Worm (Caenorhabditis elegans) whole organism, late embryonic: ENCODE results near the gene R09E10.6.

Experiments used
- C08G9.2 ChIP-seq: sonication (generic microtip); optimal IDR thresholded peaks from 2 replicates; lab custom pipeline; 2016; ENCODE audit warnings: mild to moderate bottlenecking, missing genetic modification characterization, moderate library complexity, missing compliant biosample characterization
- F13H6.1 ChIP-seq: sonication (generic microtip); optimal IDR thresholded peaks from 2 replicates; lab custom pipeline; 2016; ENCODE audit warnings: missing genetic modification characterization, missing compliant biosample characterization
- K02D7.2 ChIP-seq: sonication (generic microtip); optimal IDR thresholded peaks from 2 replicates; lab custom pipeline; 2017; ENCODE audit warnings: mild to moderate bottlenecking, missing genetic modification characterization, missing compliant biosample characterization
- T23F11.4 ChIP-seq: fragments of 200-800 bp; sonication (Bioruptor generic); optimal IDR thresholded peaks from 2 replicates; lab custom pipeline; 2018; ENCODE audit warnings: mild to moderate bottlenecking, missing genetic modification characterization, missing compliant biosample characterization
- Y22D7AL.16 ChIP-seq: sonication (generic microtip); optimal IDR thresholded peaks from 2 replicates; lab custom pipeline; 2016; ENCODE audit warnings: missing genetic modification characterization, missing compliant biosample characterization
- ama-1 ChIP-seq: fragments of 150-350 bp; optimal IDR thresholded peaks from 2 replicates; lab custom pipeline; 2014
- ceh-14 ChIP-seq: sonication (generic microtip); optimal IDR thresholded peaks from 2 replicates; lab custom pipeline; 2016; ENCODE audit warnings: missing genotype, missing genetic modification characterization, missing compliant biosample characterization
- ceh-18 ChIP-seq: sonication (generic microtip); optimal IDR thresholded peaks from 2 replicates; lab custom pipeline; 2016; ENCODE audit warnings: missing genetic modification characterization, missing compliant biosample characterization
- ceh-22 ChIP-seq: sonication (generic microtip); optimal IDR thresholded peaks from 2 replicates; lab custom pipeline; 2017; ENCODE audit warnings: missing biosample characterization, missing genetic modification characterization
- ceh-31 ChIP-seq: sonication (generic microtip); optimal IDR thresholded peaks from 2 replicates; lab custom pipeline; 2016; ENCODE audit warnings: missing genetic modification characterization, missing compliant biosample characterization
- ceh-34 ChIP-seq: sonication (generic microtip); optimal IDR thresholded peaks from 2 replicates; lab custom pipeline; 2016; ENCODE audit warnings: mild to moderate bottlenecking, missing genetic modification characterization, missing compliant biosample characterization
- ceh-48 ChIP-seq: sonication (generic microtip); optimal IDR thresholded peaks from 2 replicates; lab custom pipeline; 2016; ENCODE audit warnings: missing genetic modification characterization, inconsistent platforms, missing compliant biosample characterization
- ceh-6 ChIP-seq: fragments of 200-800 bp; sonication (Bioruptor generic); optimal IDR thresholded peaks from 2 replicates; lab custom pipeline; 2018; ENCODE audit warnings: mild to moderate bottlenecking, missing genetic modification characterization, missing compliant biosample characterization
- dve-1 ChIP-seq: sonication (generic microtip); optimal IDR thresholded peaks from 2 replicates; lab custom pipeline; 2017; ENCODE audit warnings: antibody characterized with exemption, mild to moderate bottlenecking, missing genetic modification characterization, missing compliant biosample characterization
- elt-2 ChIP-seq: sonication (generic microtip); optimal IDR thresholded peaks from 2 replicates; lab custom pipeline; 2016; ENCODE audit warnings: missing genetic modification reagents, missing genetic modification characterization, missing compliant biosample characterization
- ets-4 ChIP-seq: sonication (generic microtip); optimal IDR thresholded peaks from 2 replicates; lab custom pipeline; 2016; ENCODE audit warnings: missing genetic modification characterization, missing compliant biosample characterization
- fax-1 ChIP-seq: sonication (generic microtip); optimal IDR thresholded peaks from 2 replicates; lab custom pipeline; 2016; ENCODE audit warnings: missing genotype, missing genetic modification characterization, missing compliant biosample characterization
- fkh-10 ChIP-seq: fragments of 150-350 bp; optimal IDR thresholded peaks from 2 replicates; lab custom pipeline; 2014; ENCODE audit warnings: missing biosample characterization, missing genetic modification reagents, missing genetic modification characterization
- gmeb-2 ChIP-seq: sonication (generic microtip); optimal IDR thresholded peaks from 2 replicates; lab custom pipeline; 2016; ENCODE audit warnings: missing genetic modification characterization, inconsistent platforms, missing compliant biosample characterization
- hlh-13 ChIP-seq: fragments of 200-800 bp; sonication (Bioruptor generic); optimal IDR thresholded peaks from 2 replicates; lab custom pipeline; 2018; ENCODE audit warnings: mild to moderate bottlenecking, missing genetic modification characterization, missing compliant biosample characterization
- hlh-15 ChIP-seq: sonication (generic microtip); optimal IDR thresholded peaks from 2 replicates; lab custom pipeline; 2016; ENCODE audit warnings: missing genetic modification characterization, missing compliant biosample characterization
- hlh-8 ChIP-seq: sonication (generic microtip); optimal IDR thresholded peaks from 2 replicates; lab custom pipeline; 2016; ENCODE audit warnings: missing genotype, missing genetic modification characterization, missing compliant biosample characterization
- madf-2 ChIP-seq: sonication (generic microtip); optimal IDR thresholded peaks from 2 replicates; lab custom pipeline; 2017; ENCODE audit warnings: missing genetic modification characterization, missing compliant biosample characterization
- mec-3 ChIP-seq: sonication (generic microtip); optimal IDR thresholded peaks from 2 replicates; lab custom pipeline; 2016; ENCODE audit warnings: borderline replicate concordance, missing genetic modification characterization, missing compliant biosample characterization
- nfya-1 ChIP-seq: sonication (generic microtip); optimal IDR thresholded peaks from 2 replicates; lab custom pipeline; 2017; ENCODE audit warnings: missing genetic modification characterization, mild to moderate bottlenecking, missing compliant biosample characterization, antibody characterized with exemption, moderate library complexity
- odd-2 ChIP-seq: sonication (generic microtip); optimal IDR thresholded peaks from 2 replicates; lab custom pipeline; 2017; ENCODE audit warnings: antibody characterized with exemption, mild to moderate bottlenecking, missing genetic modification characterization, missing compliant biosample characterization
- pag-3 ChIP-seq: sonication (generic microtip); optimal IDR thresholded peaks from 2 replicates; lab custom pipeline; 2016; ENCODE audit warnings: missing compliant biosample characterization, missing genetic modification characterization, borderline replicate concordance
- pqm-1 ChIP-seq: sonication (generic microtip); optimal IDR thresholded peaks from 2 replicates; lab custom pipeline; 2016; ENCODE audit warnings: missing genetic modification characterization, missing compliant biosample characterization
- pros-1 ChIP-seq: fragments of 150-350 bp; optimal IDR thresholded peaks from 2 replicates; lab custom pipeline; 2014; ENCODE audit warnings: missing biosample characterization, missing genetic modification reagents, missing genetic modification characterization
- ref-2 ChIP-seq: sonication (generic microtip); optimal IDR thresholded peaks from 2 replicates; lab custom pipeline; 2016; ENCODE audit warnings: missing genetic modification characterization, missing compliant biosample characterization
- rnt-1 ChIP-seq: sonication (generic microtip); optimal IDR thresholded peaks from 2 replicates; lab custom pipeline; 2016; ENCODE audit warnings: missing genetic modification characterization, missing compliant biosample characterization
- sdc-2 ChIP-seq: sonication (generic microtip); optimal IDR thresholded peaks from 2 replicates; lab custom pipeline; 2016; ENCODE audit warnings: missing genotype, missing genetic modification characterization, missing compliant biosample characterization
- sox-4 ChIP-seq: sonication (generic microtip); optimal IDR thresholded peaks from 2 replicates; lab custom pipeline; 2017; ENCODE audit warnings: mild to moderate bottlenecking, missing genetic modification characterization, inconsistent platforms, missing compliant biosample characterization
- tbx-2 ChIP-seq: sonication (generic microtip); optimal IDR thresholded peaks from 2 replicates; lab custom pipeline; 2016; ENCODE audit warnings: missing genetic modification characterization, missing compliant biosample characterization
- ttx-3 ChIP-seq: sonication (generic microtip); optimal IDR thresholded peaks from 2 replicates; lab custom pipeline; 2016; ENCODE audit warnings: missing genetic modification reagents, missing genetic modification characterization, missing compliant biosample characterization
- unc-3 ChIP-seq, 2 experiments: fragments of 200-800 bp in 1 of 2; sonication (Bioruptor generic) in 1 of 2; sonication (generic microtip) in 1 of 2; conservative IDR thresholded peaks in 1 of 2; optimal IDR thresholded peaks in 1 of 2; 2 replicates each; pipeline versions ENCODE4 v1.3.6 to Lab custom; 2016 to 2022; ENCODE audit warnings: missing compliant biosample characterization in 2 of 2, missing genetic modification characterization in 2 of 2, missing genetic modification reagents in 1 of 2
- unc-42 ChIP-seq: sonication (generic microtip); optimal IDR thresholded peaks from 2 replicates; lab custom pipeline; 2016; ENCODE audit warnings: missing genotype, missing genetic modification characterization, missing compliant biosample characterization
- unc-55 ChIP-seq: sonication (generic microtip); optimal IDR thresholded peaks from 2 replicates; lab custom pipeline; 2017; ENCODE audit warnings: missing biosample characterization, missing genetic modification reagents, missing genetic modification characterization
- unc-86 ChIP-seq: sonication (generic microtip); optimal IDR thresholded peaks from 2 replicates; lab custom pipeline; 2016; ENCODE audit warnings: missing genetic modification characterization, missing compliant biosample characterization

R09E10.6 gene

DNA sequence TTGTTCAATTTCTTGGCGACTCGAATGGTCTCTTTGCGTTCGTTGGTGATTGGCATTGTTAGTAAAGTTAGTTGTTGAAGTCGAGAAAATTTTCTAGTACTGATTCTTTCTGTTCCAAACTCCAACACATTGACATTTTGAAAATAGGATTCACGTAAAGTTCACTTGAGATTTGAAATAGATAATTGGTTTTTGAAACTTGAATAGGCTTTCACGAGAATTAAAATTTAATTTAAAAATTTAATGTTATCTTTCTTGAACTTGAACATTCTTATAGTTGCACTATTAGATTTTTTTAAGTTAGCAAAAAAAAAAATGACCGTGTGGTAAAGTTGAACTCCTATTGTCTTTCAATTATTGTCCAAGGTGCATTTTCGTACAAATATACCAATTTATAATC is at the start of gene R09E10.6:
R09E10.6 (minus strand) TSS at position 101 of the 400 bp plus-strand sequence.
- TF ChIP-seq fkh-10 (no peak), hlh-8 (tag; lab: Kevin White, UChicago) (no peak), tbx-2 (tag; lab: Kevin White, UChicago) (no peak), Y22D7AL.16 (tag; lab: Kevin White, UChicago) (no peak), gmeb-2 (tag; lab: Kevin White, UChicago) (no peak), sdc-2 (tag; lab: Kevin White, UChicago) (no peak), hlh-15 (no peak), mec-3 (tag; lab: Kevin White, UChicago) (no peak), hlh-13 (GFP tag; lab: Kevin White, UChicago) (no peak)

DNA sequence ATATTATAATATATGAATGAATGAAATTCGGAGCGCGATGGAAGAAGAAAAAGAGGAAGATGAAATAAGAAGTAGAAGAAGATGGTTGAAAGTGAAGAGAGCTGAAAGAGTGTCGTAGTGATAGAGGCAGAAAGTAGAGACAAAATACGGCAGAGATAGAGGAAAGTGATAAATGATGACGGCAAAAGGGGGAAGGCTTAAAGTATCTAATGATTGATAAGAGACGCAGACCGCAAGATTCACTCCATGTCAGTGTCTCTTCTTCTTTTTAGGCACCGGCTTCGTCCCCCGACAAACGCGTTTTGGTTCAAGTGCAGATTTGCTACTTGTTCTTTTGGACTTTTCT is 48.4 kb upstream of the R09E10.6 start:
- TF ChIP-seq pros-1 (tag; lab: Kevin White, UChicago) (peak; percentile 49), unc-55 (GFP tag; lab: Kevin White, UChicago) (peak; percentile 57), ceh-18 (tag; lab: Kevin White, UChicago) (peak; percentile 13), ref-2 (tag; lab: Kevin White, UChicago) (no peak), unc-86 (no peak), dve-1 (tag; lab: Kevin White, UChicago) (peak; percentile 61), elt-2 (tag; lab: Kevin White, UChicago) (peak; percentile 59), unc-42 (tag; lab: Kevin White, UChicago) (no peak), ceh-22 (tag; lab: Kevin White, UChicago) (peak; percentile 6)

DNA sequence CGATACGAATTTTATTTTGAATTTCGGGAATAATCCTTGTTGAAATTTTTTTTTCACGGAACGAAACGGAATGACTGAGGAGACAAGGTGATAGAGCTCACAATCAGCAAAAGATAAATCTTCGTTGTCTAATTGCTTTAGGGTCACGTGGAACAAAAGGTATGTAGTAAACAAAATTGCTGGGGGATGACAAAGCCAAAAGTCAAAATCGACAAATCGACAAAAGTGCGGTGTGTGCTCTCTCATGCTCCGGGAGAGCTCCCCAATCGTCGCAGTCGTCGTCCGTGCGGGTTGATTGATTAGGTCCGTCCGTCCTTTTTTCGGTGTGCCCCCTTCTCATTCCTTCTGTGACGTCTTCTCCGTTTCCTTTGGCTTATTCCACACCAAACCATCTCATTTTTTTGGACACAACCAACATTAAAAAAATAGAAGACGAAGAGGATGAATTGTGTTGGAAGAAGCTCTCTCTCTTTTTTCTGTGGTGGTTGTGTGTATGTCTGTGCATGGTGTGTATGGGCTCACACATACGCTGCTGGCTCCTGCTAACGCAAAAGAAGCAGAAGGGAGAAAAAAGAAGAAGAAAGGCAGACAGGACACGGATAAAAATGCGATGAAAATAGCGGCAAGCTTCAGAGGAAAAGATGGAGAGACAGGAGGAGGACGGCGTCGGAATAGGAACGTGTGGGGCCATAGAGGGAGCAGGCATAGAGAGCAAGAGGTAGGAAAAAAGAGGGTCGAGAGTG is 47.9 kb upstream of the R09E10.6 start:
- TF ChIP-seq ceh-18 (tag; lab: Kevin White, UChicago) = peak; percentile 68
- no peak for TF ChIP-seq rnt-1
- peak; percentile 26 for TF ChIP-seq sdc-2 (tag; lab: Kevin White, UChicago)
- TF ChIP-seq F13H6.1 (tag; lab: Kevin White, UChicago) = no peak
- peak; percentile 37 for TF ChIP-seq unc-42 (tag; lab: Kevin White, UChicago)
- peak; percentile 55 for TF ChIP-seq ceh-31 (tag; lab: Kevin White, UChicago)
- TF ChIP-seq nfya-1 (tag; lab: Kevin White, UChicago) = peak; percentile 63
- no peak for TF ChIP-seq ceh-48 (tag; lab: Kevin White, UChicago)
- TF ChIP-seq pqm-1 = peak; percentile 52
- peak; percentile 64 for TF ChIP-seq fax-1 (tag; lab: Kevin White, UChicago)
- no peak for TF ChIP-seq ceh-22 (tag; lab: Kevin White, UChicago)
- TF ChIP-seq sox-4 (tag; lab: Kevin White, UChicago) = peak; percentile 35
- TF ChIP-seq ref-2 (tag; lab: Kevin White, UChicago) = peak; percentile 29
- peak; percentile 35 for TF ChIP-seq ceh-34 (tag; lab: Kevin White, UChicago)
- no peak for TF ChIP-seq ama-1 (lab: Kevin White, UChicago)
- TF ChIP-seq ceh-14 = no peak
- TF ChIP-seq, all 69 proteins: peak for 10

DNA sequence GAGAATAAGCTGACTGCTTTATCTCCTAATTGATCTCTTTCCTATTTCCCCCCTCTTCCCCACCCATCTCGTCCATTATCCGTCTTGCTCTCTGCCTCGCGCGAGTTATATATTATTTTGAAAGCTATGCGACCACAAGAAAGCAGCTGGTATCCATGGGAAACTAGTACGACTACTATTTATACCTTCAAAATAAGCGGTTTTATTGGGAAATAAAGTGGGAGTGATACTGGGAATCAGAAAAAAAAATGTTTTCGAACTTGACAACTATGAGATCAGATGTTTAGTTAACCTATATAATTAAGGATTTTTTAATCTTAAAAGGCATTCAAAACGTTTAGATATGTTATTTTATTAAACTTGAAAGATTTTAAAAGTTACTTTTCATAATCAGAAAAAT is 45.8 kb upstream of the R09E10.6 start:
- TF ChIP-seq odd-2 (tag; lab: Kevin White, UChicago) (no peak), unc-3 (GFP tag; conservative IDR thresholded peaks at IDR 0.05; lab: Robert Waterston, UW) (no peak), unc-3 (tag; optimal IDR thresholded peaks at IDR 0.05; lab: Kevin White, UChicago) (no peak), T23F11.4 (GFP tag; lab: Kevin White, UChicago) (no peak), ttx-3 (no peak), C08G9.2 (no peak), pag-3 (tag; lab: Kevin White, UChicago) (no peak), nfya-1 (tag; lab: Kevin White, UChicago) (no peak), ceh-34 (tag; lab: Kevin White, UChicago) (no peak), unc-55 (GFP tag; lab: Kevin White, UChicago) (no peak), ceh-6 (no peak), ets-4 (tag; lab: Kevin White, UChicago) (no peak), F13H6.1 (tag; lab: Kevin White, UChicago) (no peak), rnt-1 (no peak), Y22D7AL.16 (tag; lab: Kevin White, UChicago) (no peak), ceh-31 (tag; lab: Kevin White, UChicago) (no peak), madf-2 (tag; lab: Kevin White, UChicago) (no peak), ama-1 (lab: Kevin White, UChicago) (no peak), K02D7.2 (tag; lab: Kevin White, UChicago) (no peak)
